Worm (Caenorhabditis elegans) whole organism, L2 larva: ENCODE data around the gene fbxb-11.
"Not testable (repeated sequence)": the region's sequence is repeated elsewhere in the genome, so short reads cannot be mapped to it uniquely, and the experiment has no call there.

Source experiments
- aly-2 ChIP-seq: fragments of 150-350 bp; optimal IDR thresholded peaks from 2 replicates; lab custom pipeline; 2014; ENCODE audit warnings: missing biosample characterization, missing genetic modification characterization
- fos-1 ChIP-seq: fragments of 150-350 bp; optimal IDR thresholded peaks from 2 replicates; lab custom pipeline; 2014; ENCODE audit warnings: missing biosample characterization, missing genetic modification characterization
- mdl-1 ChIP-seq, 2 experiments: fragments of 150-350 bp in 1 of 2; sonication (generic microtip) in 1 of 2; optimal IDR thresholded peaks; 2 replicates each; lab custom pipeline; 2017; ENCODE audit warnings: missing biosample characterization in 2 of 2, missing genetic modification characterization in 2 of 2
- nhr-10 ChIP-seq: sonication (generic microtip); optimal IDR thresholded peaks from 2 replicates; lab custom pipeline; 2017; ENCODE audit warnings: missing biosample characterization, missing genetic modification characterization
- zag-1 ChIP-seq: fragments of 150-350 bp; optimal IDR thresholded peaks from 2 replicates; lab custom pipeline; 2014; ENCODE audit warnings: missing biosample characterization, missing genetic modification characterization

DNA sequence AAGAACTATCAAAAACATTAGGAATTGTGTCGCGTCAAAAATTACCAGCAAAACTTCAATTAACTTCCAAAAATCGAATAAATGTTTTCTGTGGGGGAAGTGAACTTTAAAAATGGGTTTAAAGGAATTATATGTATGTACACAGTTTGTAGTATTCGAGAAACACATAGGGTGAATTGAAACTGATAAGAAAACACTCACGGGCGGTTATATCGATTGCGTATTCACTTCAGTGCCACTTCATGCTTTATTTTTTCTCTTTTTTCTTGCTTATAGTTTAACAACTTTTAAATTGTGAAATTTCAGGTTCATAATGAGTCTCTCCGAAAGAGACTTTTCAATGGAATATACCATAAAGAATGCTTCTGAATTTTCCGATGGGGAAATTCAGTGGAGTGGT lies 50.8 kb downstream of the fbxb-11 start, which contains the start of gene F36H5.14:
- TF ChIP-seq zag-1 (tag; lab: Kevin White, UChicago); aly-2 (tag; lab: Kevin White, UChicago); mdl-1 (tag; optimal IDR thresholded peaks at IDR 0.05; lab: Kevin White, UChicago); fos-1 (tag; lab: Kevin White, UChicago); nhr-10 (tag; lab: Kevin White, UChicago): not testable (repeated sequence)
